Fruit fly (Drosophila melanogaster): ENCODE measurements around the gene CG14292.
A peak's percentile ranks its signal among the peaks of the same experiment; 100 is the strongest.

Gene CG14292

dm6 chr3R:18905921-18906878 is 745 bp upstream of the CG14292 start, which contains the start of gene EndoA (continued):
- TF ChIP-seq CG11294 (GFP tag; IDR thresholded peaks at IDR 0.05), result no peak; the same call in 1 of the 2 replicates
- TF ChIP-seq Eip75B (GFP tag; optimal IDR thresholded peaks at IDR 0.05), result peak; percentile 24
- no peak for TF ChIP-seq Lpt (GFP tag; optimal IDR thresholded peaks at IDR 0.05)

dm6 chr3R:18902858-18903257 is 2.6 kb downstream of the CG14292 start, which contains the start of gene CG34284:
CG34284 (minus strand) TSS chr3R:18902933.
- no peak for TF ChIP-seq Sox15 (GFP tag; optimal IDR thresholded peaks at IDR 0.05)
- TF ChIP-seq CG10669 (GFP tag; optimal IDR thresholded peaks at IDR 0.05), result no peak
- no peak for TF ChIP-seq CG16779 (tag; optimal IDR thresholded peaks at IDR 0.05)
- peak; percentile 14 for TF ChIP-seq fkh (GFP tag; optimal IDR thresholded peaks at IDR 0.05)
- TF ChIP-seq CG6276 (GFP tag; optimal IDR thresholded peaks at IDR 0.05), result no peak

dm6 chr3R:18902164-18902563 is 3.3 kb downstream of the CG14292 start, which contains the start of gene CG14294:
CG14294 (minus strand) TSS chr3R:18902264.
- TF ChIP-seq CG16779 (tag; optimal IDR thresholded peaks at IDR 0.05), result no peak
- TF ChIP-seq Hr39 (GFP tag; optimal IDR thresholded peaks at IDR 0.05), result no peak
- TF ChIP-seq Sox15 (GFP tag; optimal IDR thresholded peaks at IDR 0.05), result no peak
- TF ChIP-seq CG34406 (GFP tag; optimal IDR thresholded peaks at IDR 0.05), result no peak
- no peak for TF ChIP-seq net (GFP tag; optimal IDR thresholded peaks at IDR 0.05)
- TF ChIP-seq pdm3 (GFP tag; optimal IDR thresholded peaks at IDR 0.05), result no peak
- no peak for TF ChIP-seq CG10669 (GFP tag; optimal IDR thresholded peaks at IDR 0.05)
- no peak for TF ChIP-seq CG6854 (GFP tag; optimal IDR thresholded peaks at IDR 0.05)
- TF ChIP-seq CG8119 (GFP tag; IDR thresholded peaks at IDR 0.05), result no peak
- no peak for TF ChIP-seq CG4318 (GFP tag; optimal IDR thresholded peaks at IDR 0.05)
- TF ChIP-seq Sox102F (GFP tag; optimal IDR thresholded peaks at IDR 0.05), result no peak
- TF ChIP-seq Lpt (GFP tag; optimal IDR thresholded peaks at IDR 0.05), result no peak
- TF ChIP-seq Eip93F (GFP tag; optimal IDR thresholded peaks at IDR 0.05), result no peak
- TF ChIP-seq CG10631 (GFP tag; optimal IDR thresholded peaks at IDR 0.05), result no peak
- no peak for TF ChIP-seq CG8319 (GFP tag; optimal IDR thresholded peaks at IDR 0.05)
- no peak for TF ChIP-seq CG11762 (GFP tag; optimal IDR thresholded peaks at IDR 0.05; ENCODE audit: insufficient read depth)
- TF ChIP-seq Eip75B (GFP tag; optimal IDR thresholded peaks at IDR 0.05), result no peak

- no peak for TF ChIP-seq achi (GFP tag; optimal IDR thresholded peaks at IDR 0.05)
- TF ChIP-seq net (GFP tag; optimal IDR thresholded peaks at IDR 0.05), result no peak
- no peak for TF ChIP-seq CG16779 (tag; optimal IDR thresholded peaks at IDR 0.05)
- TF ChIP-seq CG3032 (tag; optimal IDR thresholded peaks at IDR 0.05), result no peak
- TF ChIP-seq Gug (GFP tag; IDR thresholded peaks at IDR 0.05), result no peak
- TF ChIP-seq CG6792 (GFP tag; optimal IDR thresholded peaks at IDR 0.05), result no peak
- no peak for TF ChIP-seq Eip93F (GFP tag; optimal IDR thresholded peaks at IDR 0.05)
- no peak for TF ChIP-seq ss (GFP tag; optimal IDR thresholded peaks at IDR 0.05)
- no peak for TF ChIP-seq Smox (GFP tag; optimal IDR thresholded peaks at IDR 0.05)
- no peak for TF ChIP-seq CG11762 (GFP tag; optimal IDR thresholded peaks at IDR 0.05; ENCODE audit: insufficient read depth)
- no peak for TF ChIP-seq Blimp-1 (GFP tag; optimal IDR thresholded peaks at IDR 0.05)
- TF ChIP-seq Hr4 (GFP tag; optimal IDR thresholded peaks at IDR 0.05), result no peak
- no peak for TF ChIP-seq CG6276 (GFP tag; optimal IDR thresholded peaks at IDR 0.05)
- TF ChIP-seq CG8319 (GFP tag; optimal IDR thresholded peaks at IDR 0.05), result no peak
These were observed 6.3 kb downstream of the CG14292 start, which contains the start of gene Rh2 for dm6 chr3R:18899123-18899522. Rh2 (plus strand) TSS chr3R:18899423.

dm6 chr3R:18897821-18898220 is 7.6 kb downstream of the CG14292 start, which contains the start of gene CG14297:
CG14297 (plus strand) TSS chr3R:18898121.
- no peak for TF ChIP-seq lz (GFP tag; optimal IDR thresholded peaks at IDR 0.05)
- no peak for TF ChIP-seq fd59A (GFP tag; optimal IDR thresholded peaks at IDR 0.05)
- TF ChIP-seq vri (GFP tag; optimal IDR thresholded peaks at IDR 0.05), result no peak
- no peak for TF ChIP-seq CG3032 (tag; optimal IDR thresholded peaks at IDR 0.05)

Measured in whole organism, prepupa.